Worm (Caenorhabditis elegans) whole organism, young adult: Measurements from ENCODE around the gene F19H6.6.

Experiments
- D2030.7 ChIP-seq: fragments of 200-800 bp; sonication (Bioruptor generic); IDR thresholded peaks from 2 replicates; pipeline ENCODE4 v1.3.6; 2022; ENCODE audit warnings: missing genetic modification reagents, missing genetic modification characterization, missing compliant biosample characterization
- Y53G8AR.9 ChIP-seq: fragments of 200-800 bp; sonication (Bioruptor generic); conservative IDR thresholded peaks from 2 replicates; pipeline ENCODE4 v1.3.6; 2022; ENCODE audit warnings: missing genetic modification reagents, missing genetic modification characterization, missing compliant biosample characterization
- ama-1 ChIP-seq, 3 experiments: fragments of 150-350 bp in 1 of 3; sonication (generic microtip) in 2 of 3; optimal IDR thresholded peaks; 2 replicates each; lab custom pipeline; 2014 to 2018; ENCODE audit warnings: missing biosample characterization in 2 of 3, missing genetic modification characterization in 2 of 3, missing genetic modification reagents in 2 of 3
- hrde-1 ChIP-seq: sonication (generic microtip); optimal IDR thresholded peaks from 2 replicates; lab custom pipeline; 2016; ENCODE audit warnings: missing genetic modification characterization, mild to moderate bottlenecking, missing compliant biosample characterization, moderate library complexity, missing genotype, missing genetic modification reagents, borderline replicate concordance
- let-607 ChIP-seq, 2 experiments: fragments of 200-800 bp in 1 of 2; sonication (Bioruptor generic) in 1 of 2; sonication (generic microtip) in 1 of 2; optimal IDR thresholded peaks; 2 replicates each; lab custom pipeline; 2016 to 2018; ENCODE audit warnings: mild to moderate bottlenecking in 2 of 2, missing compliant biosample characterization in 2 of 2, missing genetic modification characterization in 2 of 2, moderate library complexity in 2 of 2, missing genotype in 1 of 2
- nhr-27 ChIP-seq: fragments of 200-800 bp; sonication (Bioruptor generic); optimal IDR thresholded peaks from 2 replicates; lab custom pipeline; 2018; ENCODE audit warnings: mild to moderate bottlenecking, missing genetic modification characterization, moderate library complexity, missing compliant biosample characterization
- rcor-1 ChIP-seq: fragments of 200-800 bp; sonication (Bioruptor generic); IDR thresholded peaks from 2 replicates; pipeline ENCODE4 v1.3.6; 2022; ENCODE audit warnings: missing genetic modification reagents, missing genetic modification characterization, missing compliant biosample characterization
- rpc-1 ChIP-seq, 2 experiments: fragments of 150-350 bp in 1 of 2; sonication (generic microtip) in 1 of 2; optimal IDR thresholded peaks; 2 replicates each; lab custom pipeline; 2014 to 2018; ENCODE audit warnings: missing biosample characterization in 1 of 2, missing genetic modification characterization in 1 of 2, missing genetic modification reagents in 1 of 2, missing genotype in 1 of 2
- sea-2 ChIP-seq: fragments of 200-800 bp; sonication (Bioruptor generic); IDR thresholded peaks from 2 replicates; pipeline ENCODE4 v1.3.6; 2022; ENCODE audit warnings: missing genetic modification characterization, missing compliant biosample characterization
- unc-62 ChIP-seq: fragments of 150-350 bp; optimal IDR thresholded peaks from 2 replicates; lab custom pipeline; 2014; ENCODE audit warnings: missing biosample characterization, missing genetic modification reagents, missing genetic modification characterization

DNA sequence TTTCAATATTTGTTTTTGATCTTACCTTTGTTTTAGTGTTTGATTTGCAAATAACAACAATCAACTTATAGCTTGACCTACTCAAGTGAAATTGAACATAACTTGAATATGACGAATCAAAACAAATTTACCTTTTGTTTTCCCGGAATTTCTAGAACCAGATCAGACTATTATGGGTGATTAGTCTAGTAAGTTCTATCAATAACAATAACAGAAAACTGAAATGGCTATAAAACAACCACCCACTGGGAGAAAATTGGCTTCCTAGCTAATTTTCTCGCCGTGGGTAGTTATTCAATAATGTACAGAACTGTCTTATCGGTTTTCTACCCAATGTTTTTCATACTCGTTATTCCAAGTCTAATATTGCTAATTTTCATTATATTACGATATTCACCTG is 32.0 kb upstream of the F19H6.6 start, which contains the start of gene srd-45:
- no peak for TF ChIP-seq Y53G8AR.9 (GFP tag; lab: Robert Waterston, UW)
- no peak for TF ChIP-seq ama-1 (optimal IDR thresholded peaks at IDR 0.05; lab: Kevin White, UChicago)
- TF ChIP-seq ama-1 (GFP tag; optimal IDR thresholded peaks at IDR 0.05; lab: Kevin White, UChicago) = no peak
- TF ChIP-seq D2030.7 (GFP tag; lab: Robert Waterston, UW) = no peak
- TF ChIP-seq rcor-1 (GFP tag; lab: Robert Waterston, UW) = no peak
- no peak for TF ChIP-seq let-607 (tag; optimal IDR thresholded peaks at IDR 0.05; lab: Kevin White, UChicago)
- TF ChIP-seq rpc-1 (optimal IDR thresholded peaks at IDR 0.05; lab: Kevin White, UChicago) = no peak
- TF ChIP-seq rpc-1 (tag; optimal IDR thresholded peaks at IDR 0.05; lab: Kevin White, UChicago) = no peak
- no peak for TF ChIP-seq nhr-27 (tag; lab: Kevin White, UChicago)
- no peak for TF ChIP-seq unc-62 (GFP tag; lab: Kevin White, UChicago)
- no peak for TF ChIP-seq hrde-1
- TF ChIP-seq sea-2 (GFP tag; lab: Robert Waterston, UW) = no peak
